Worm (Caenorhabditis elegans): ENCODE results near the gene C25D7.16.

C25D7.16 gene

DNA sequence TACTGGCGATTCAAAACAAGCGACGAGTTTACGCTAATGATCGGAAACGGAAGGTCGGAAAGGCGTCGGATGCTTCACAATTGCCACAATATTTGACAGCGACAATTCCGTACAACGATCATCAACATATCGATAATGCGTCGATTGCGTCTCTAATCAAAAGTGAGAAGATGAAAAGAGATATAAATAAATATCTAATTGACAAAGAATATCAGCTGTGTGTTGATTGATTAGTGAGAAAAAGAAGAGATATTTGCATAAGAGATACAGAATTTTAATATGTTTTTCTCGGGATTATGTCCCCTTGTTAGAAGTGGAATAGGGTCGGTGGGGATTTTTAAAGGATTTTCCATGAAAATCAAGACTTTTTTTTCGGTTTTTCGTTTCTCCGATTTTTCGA lies 22.6 kb downstream of the C25D7.16 start:
- no peak for TF ChIP-seq C34F6.9 (tag; optimal IDR thresholded peaks at IDR 0.05)
- no peak for TF ChIP-seq ceh-16 (tag; optimal IDR thresholded peaks at IDR 0.05)
- TF ChIP-seq nhr-237 (tag; optimal IDR thresholded peaks at IDR 0.05), result no peak
- no peak for TF ChIP-seq lsy-2 (tag; optimal IDR thresholded peaks at IDR 0.05)

DNA sequence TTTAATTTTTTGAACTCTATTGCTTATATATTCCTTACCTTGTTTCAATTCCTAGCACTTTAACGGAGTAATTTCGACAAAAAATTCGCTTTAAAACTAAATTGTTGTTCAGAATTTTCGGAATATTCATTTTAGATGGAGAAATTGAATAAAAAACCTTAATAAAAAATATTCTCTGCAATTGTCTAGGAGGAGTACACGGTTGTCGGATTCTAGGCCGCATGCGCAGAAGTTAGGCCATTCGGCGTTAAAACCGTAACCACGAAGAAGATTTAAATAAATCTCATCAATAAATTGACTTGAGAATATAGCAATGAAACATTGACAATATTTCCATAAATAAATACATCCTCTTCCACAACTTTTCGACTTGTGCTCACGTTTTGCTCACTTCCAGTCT lies 26.3 kb downstream of the C25D7.16 start, which contains the start of the genes C01G10.10 and C01G10.9:
TSS of gene C01G10.10 (minus strand) at position 151 of the 400 bp plus-strand sequence.
TSS of gene C01G10.9 (plus strand) at position 240 of the 400 bp plus-strand sequence.
- TF ChIP-seq nhr-10 (tag; optimal IDR thresholded peaks at IDR 0.05), result no peak
- TF ChIP-seq sma-9 (GFP tag; optimal IDR thresholded peaks at IDR 0.05), result peak; percentile 82
- no peak for TF ChIP-seq sma-9 (tag; optimal IDR thresholded peaks at IDR 0.05)
- no peak for TF ChIP-seq nhr-237 (tag; optimal IDR thresholded peaks at IDR 0.05)
- no peak for TF ChIP-seq mab-5 (tag; optimal IDR thresholded peaks at IDR 0.05)
- no peak for TF ChIP-seq lin-11 (tag; optimal IDR thresholded peaks at IDR 0.05)
- no peak for TF ChIP-seq nhr-12 (tag; optimal IDR thresholded peaks at IDR 0.05)
- peak; percentile 13 to 75 for TF ChIP-seq lsy-2 (tag; optimal IDR thresholded peaks at IDR 0.05)
- TF ChIP-seq nhr-23 (tag; optimal IDR thresholded peaks at IDR 0.05), result no peak
- TF ChIP-seq aly-2 (tag; optimal IDR thresholded peaks at IDR 0.05), result no peak
- TF ChIP-seq dmd-4 (tag; optimal IDR thresholded peaks at IDR 0.05), result no peak
- TF ChIP-seq ztf-11 (tag; optimal IDR thresholded peaks at IDR 0.05), result no peak
- no peak for TF ChIP-seq ZK546.5 (tag; optimal IDR thresholded peaks at IDR 0.05)
- TF ChIP-seq Y55F3AM.14 (GFP tag; optimal IDR thresholded peaks at IDR 0.05), result no peak
- TF ChIP-seq alr-1 (tag; optimal IDR thresholded peaks at IDR 0.05), result no peak
- TF ChIP-seq sem-4 (tag; optimal IDR thresholded peaks at IDR 0.05), result peak; percentile 41
- peak; percentile 45 for TF ChIP-seq crh-2 (tag; optimal IDR thresholded peaks at IDR 0.05)
- no peak for TF ChIP-seq nhr-11 (tag; optimal IDR thresholded peaks at IDR 0.05)
- TF ChIP-seq ceh-16 (tag; optimal IDR thresholded peaks at IDR 0.05), result peak; percentile 13
- peak; percentile 73 for TF ChIP-seq F13H6.1 (tag; optimal IDR thresholded peaks at IDR 0.05)
- TF ChIP-seq nhr-129 (tag; optimal IDR thresholded peaks at IDR 0.05), result no peak
- no peak for TF ChIP-seq ceh-82 (tag; optimal IDR thresholded peaks at IDR 0.05)
- TF ChIP-seq ama-1 (optimal IDR thresholded peaks at IDR 0.05), result no peak
- no peak for TF ChIP-seq ztf-4 (tag; optimal IDR thresholded peaks at IDR 0.05)
- peak; percentile 47 for TF ChIP-seq unc-55 (GFP tag; optimal IDR thresholded peaks at IDR 0.05)
- TF ChIP-seq lin-39 (tag; optimal IDR thresholded peaks at IDR 0.05), result no peak
- peak; percentile 51 for TF ChIP-seq lin-13 (GFP tag; optimal IDR thresholded peaks at IDR 0.05)
- TF ChIP-seq egl-27 (tag; optimal IDR thresholded peaks at IDR 0.05), result no peak
- TF ChIP-seq nhr-77 (tag; optimal IDR thresholded peaks at IDR 0.05), result no peak
- no peak for TF ChIP-seq peb-1 (tag; optimal IDR thresholded peaks at IDR 0.05)
- no peak for TF ChIP-seq ztf-1 (GFP tag; conservative IDR thresholded peaks at IDR 0.05)
- TF ChIP-seq mdl-1 (tag; optimal IDR thresholded peaks at IDR 0.05), result no peak
- peak; percentile 50 for TF ChIP-seq snpc-4 (tag; optimal IDR thresholded peaks at IDR 0.05)
- TF ChIP-seq fos-1 (tag; optimal IDR thresholded peaks at IDR 0.05), result peak; percentile 9
- no peak for TF ChIP-seq elt-3 (tag; optimal IDR thresholded peaks at IDR 0.05)
- TF ChIP-seq nhr-21 (tag; optimal IDR thresholded peaks at IDR 0.05), result no peak
- TF ChIP-seq unc-39 (tag; optimal IDR thresholded peaks at IDR 0.05), result no peak
- peak; percentile 64 for TF ChIP-seq C34F6.9 (tag; optimal IDR thresholded peaks at IDR 0.05)
- TF ChIP-seq unc-62 (GFP tag; optimal IDR thresholded peaks at IDR 0.05), result no peak
- no peak for TF ChIP-seq R02D3.7 (tag; optimal IDR thresholded peaks at IDR 0.05)
- TF ChIP-seq sma-3 (GFP tag; optimal IDR thresholded peaks at IDR 0.05), result peak; percentile 68
- no peak for TF ChIP-seq nhr-6 (tag; optimal IDR thresholded peaks at IDR 0.05)
- no peak for TF ChIP-seq mbf-1 (tag; optimal IDR thresholded peaks at IDR 0.05)
- no peak for TF ChIP-seq skn-1 (tag; optimal IDR thresholded peaks at IDR 0.05)
- no peak for TF ChIP-seq zag-1 (tag; optimal IDR thresholded peaks at IDR 0.05)
- TF ChIP-seq elt-1 (tag; optimal IDR thresholded peaks at IDR 0.05), result no peak
- peak; percentile 47 for TF ChIP-seq gmeb-1 (tag; optimal IDR thresholded peaks at IDR 0.05)
- peak; percentile 46 for TF ChIP-seq nhr-25 (tag; optimal IDR thresholded peaks at IDR 0.05)
- no peak for TF ChIP-seq blmp-1 (tag; optimal IDR thresholded peaks at IDR 0.05; ENCODE audit: insufficient read depth)
